Worm (Caenorhabditis elegans): Measurements from ENCODE around the gene ZK757.10.

The ZK757.10 gene

ce11 chrIII:9910608-9911479 is 33.8 kb downstream of the ZK757.10 start, which contains the start of the genes cyld-1 and F40F12.9 (continued):
- TF ChIP-seq hlh-11 (tag; optimal IDR thresholded peaks at IDR 0.05) (peak; percentile 9), mxl-3 (GFP tag; optimal IDR thresholded peaks at IDR 0.05) (no peak), set-16 (GFP tag; IDR thresholded peaks at IDR 0.05) (no peak), pqm-1 (tag; optimal IDR thresholded peaks at IDR 0.05) (peak; percentile 54), ceh-62 (tag; optimal IDR thresholded peaks at IDR 0.05) (no peak), mep-1 (tag; optimal IDR thresholded peaks at IDR 0.05) (no peak), ces-1 (GFP tag; optimal IDR thresholded peaks at IDR 0.05) (no peak), Y105C5A.15 (GFP tag; IDR thresholded peaks at IDR 0.05) (no peak), lin-29 (GFP tag; IDR thresholded peaks at IDR 0.05) (no peak), nhr-102 (tag; optimal IDR thresholded peaks at IDR 0.05) (no peak)

- peak in 1 of 2 experiments; percentile 6 for TF ChIP-seq lsy-2 (tag; optimal IDR thresholded peaks at IDR 0.05)
- no peak for TF ChIP-seq daf-16 (GFP tag; optimal IDR thresholded peaks at IDR 0.05)
- TF ChIP-seq daf-16 (tag; optimal IDR thresholded peaks at IDR 0.05): peak; percentile 19
- TF ChIP-seq hlh-30 (tag; optimal IDR thresholded peaks at IDR 0.05; ENCODE audit: insufficient read depth): peak; percentile 39
- no peak for TF ChIP-seq Y75B8A.6 (GFP tag; IDR thresholded peaks at IDR 0.05)
- TF ChIP-seq dpl-1 (GFP tag; optimal IDR thresholded peaks at IDR 0.05): peak; percentile 55
Observed at ce11 chrIII:9912501-9912900, 35.5 kb downstream of the ZK757.10 start.

DNA sequence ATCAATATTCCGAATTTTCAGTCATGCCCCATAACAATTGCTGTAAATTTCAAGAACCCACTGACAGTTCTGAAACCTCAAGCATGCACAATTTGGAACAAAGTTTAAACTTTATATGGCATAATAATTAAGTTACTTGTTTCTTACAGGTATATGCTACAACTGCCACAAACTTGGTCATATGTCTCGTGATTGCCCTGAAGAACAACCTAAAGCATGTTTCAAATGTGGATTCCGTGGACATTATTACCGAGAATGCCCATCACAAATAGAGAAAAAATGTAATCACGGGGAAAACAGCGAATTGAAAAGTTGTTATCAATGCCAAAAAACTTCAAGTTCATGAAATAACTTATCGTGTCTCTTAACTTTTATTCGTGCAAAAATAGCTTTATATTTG is 35.9 kb downstream of the ZK757.10 start:
- TF ChIP-seq nhr-28 (tag; optimal IDR thresholded peaks at IDR 0.05) (peak; percentile 0), hlh-30 (tag; optimal IDR thresholded peaks at IDR 0.05; ENCODE audit: insufficient read depth) (peak; percentile 41), hlh-11 (tag; optimal IDR thresholded peaks at IDR 0.05) (peak; percentile 34), dve-1 (tag; optimal IDR thresholded peaks at IDR 0.05; ENCODE audit: insufficient read depth) (peak; percentile 62), daf-16 (GFP tag; optimal IDR thresholded peaks at IDR 0.05) (no peak), daf-16 (tag; optimal IDR thresholded peaks at IDR 0.05) (peak; percentile 48), php-3 (GFP tag; IDR thresholded peaks at IDR 0.05) (0 out of 2 replicates have a peak, but pooled peaks have one; percentile 55), zfp-2 (tag; optimal IDR thresholded peaks at IDR 0.05) (no peak), aha-1 (tag) (peak; percentile 96), Y75B8A.6 (GFP tag; IDR thresholded peaks at IDR 0.05) (no peak), dmd-6 (GFP tag; IDR thresholded peaks at IDR 0.05) (peak; percentile 44), T26A8.4 (GFP tag; IDR thresholded peaks at IDR 0.05) (no peak), lir-3 (tag; optimal IDR thresholded peaks at IDR 0.05) (no peak)

- TF ChIP-seq daf-12 (tag; optimal IDR thresholded peaks at IDR 0.05) (no peak), php-3 (GFP tag; IDR thresholded peaks at IDR 0.05) (0 out of 2 replicates have a peak, but pooled peaks have one; percentile 12), lin-15B (tag; optimal IDR thresholded peaks at IDR 0.05) (no peak), mxl-2 (GFP tag; conservative IDR thresholded peaks at IDR 0.05) (no peak), spr-1 (tag; optimal IDR thresholded peaks at IDR 0.05) (no peak), hlh-30 (tag; optimal IDR thresholded peaks at IDR 0.05; ENCODE audit: insufficient read depth) (peak; percentile 67), F10B5.3 (tag; optimal IDR thresholded peaks at IDR 0.05) (no peak), F49E8.2 (tag; optimal IDR thresholded peaks at IDR 0.05; ENCODE audit: borderline replicate concordance) (no peak), spr-3 (GFP tag; optimal IDR thresholded peaks at IDR 0.05) (no peak), mes-2 (tag; optimal IDR thresholded peaks at IDR 0.05; ENCODE audit: poor library complexity, severe bottlenecking) (no peak), pqm-1 (tag; optimal IDR thresholded peaks at IDR 0.05) (peak; percentile 94), ceh-44 (GFP tag; IDR thresholded peaks at IDR 0.05) (no peak), unc-130 (GFP tag; optimal IDR thresholded peaks at IDR 0.05) (no peak), T20F7.1 (GFP tag; optimal IDR thresholded peaks at IDR 0.05) (peak; percentile 14), dpl-1 (GFP tag; optimal IDR thresholded peaks at IDR 0.05) (no peak), mxl-3 (GFP tag; optimal IDR thresholded peaks at IDR 0.05) (peak; percentile 25), nhr-28 (tag; optimal IDR thresholded peaks at IDR 0.05) (peak; percentile 61), Y105C5A.15 (GFP tag; IDR thresholded peaks at IDR 0.05) (no peak), skn-1 (tag; optimal IDR thresholded peaks at IDR 0.05) (no peak), lin-38 (GFP tag; IDR thresholded peaks at IDR 0.05) (no peak), zip-11 (GFP tag; IDR thresholded peaks at IDR 0.05) (no peak), aly-2 (tag; optimal IDR thresholded peaks at IDR 0.05) (no peak), dve-1 (tag; optimal IDR thresholded peaks at IDR 0.05; ENCODE audit: insufficient read depth) (peak; percentile 75), ZK546.5 (tag; optimal IDR thresholded peaks at IDR 0.05) (no peak), lir-3 (tag; optimal IDR thresholded peaks at IDR 0.05) (no peak), dmd-6 (GFP tag; IDR thresholded peaks at IDR 0.05) (peak; percentile 76), duxl-1 (tag; optimal IDR thresholded peaks at IDR 0.05; ENCODE audit: poor library complexity) (no peak)
Observed at ce11 chrIII:9913722-9914121, 36.7 kb downstream of the ZK757.10 start, which contains the start of gene cbp-3. cbp-3 (plus strand) TSS chrIII:9913993.
